Worm (Caenorhabditis elegans) whole organism, L3 larva: ENCODE measurements around the gene srx-134.

ENCODE experiments used
- R02D3.7 ChIP-seq: fragments of 150-350 bp; optimal IDR thresholded peaks from 2 replicates; lab custom pipeline; 2014; ENCODE audit warnings: missing biosample characterization, missing genetic modification characterization
- ZK546.5 ChIP-seq: sonication (generic microtip); optimal IDR thresholded peaks from 2 replicates; lab custom pipeline; 2017; ENCODE audit warnings: missing biosample characterization, missing genetic modification characterization
- aly-2 ChIP-seq: fragments of 150-350 bp; optimal IDR thresholded peaks from 2 replicates; lab custom pipeline; 2014; ENCODE audit warnings: missing biosample characterization, missing genetic modification characterization
- ama-1 ChIP-seq: fragments of 150-350 bp; optimal IDR thresholded peaks from 2 replicates; lab custom pipeline; 2018
- ceh-16 ChIP-seq: sonication (generic microtip); optimal IDR thresholded peaks from 2 replicates; lab custom pipeline; 2017; ENCODE audit warnings: missing biosample characterization, missing genetic modification characterization
- ceh-28 ChIP-seq: fragments of 150-350 bp; optimal IDR thresholded peaks from 2 replicates; lab custom pipeline; 2014; ENCODE audit warnings: missing biosample characterization, missing genetic modification reagents, missing genetic modification characterization
- ceh-82 ChIP-seq: fragments of 150-350 bp; optimal IDR thresholded peaks from 2 replicates; lab custom pipeline; 2014; ENCODE audit warnings: missing biosample characterization, missing genetic modification characterization
- ceh-9 ChIP-seq: sonication (generic microtip); optimal IDR thresholded peaks from 2 replicates; lab custom pipeline; 2018; ENCODE audit warnings: missing biosample characterization, missing genetic modification characterization
- daf-12 ChIP-seq: fragments of 150-350 bp; optimal IDR thresholded peaks from 2 replicates; lab custom pipeline; 2014; ENCODE audit warnings: missing biosample characterization, missing genetic modification reagents, missing genetic modification characterization
- egl-27 ChIP-seq: sonication (generic microtip); optimal IDR thresholded peaks from 4 replicates; lab custom pipeline; 2017; ENCODE audit warnings: missing biosample characterization, missing genetic modification reagents, missing genetic modification characterization
- egl-5 ChIP-seq: fragments of 150-350 bp; optimal IDR thresholded peaks from 2 replicates; lab custom pipeline; 2017; ENCODE audit warnings: missing biosample characterization, missing genetic modification reagents, missing genetic modification characterization, inconsistent platforms
- elt-2 ChIP-seq: sonication (generic microtip); optimal IDR thresholded peaks from 2 replicates; lab custom pipeline; 2016; ENCODE audit warnings: missing genetic modification reagents, mild to moderate bottlenecking, missing genetic modification characterization, missing compliant biosample characterization
- elt-3 ChIP-seq, 3 experiments: fragments of 150-350 bp in 1 of 3; sonication (generic microtip) in 2 of 3; optimal IDR thresholded peaks; 2 replicates in 2 of 3; 4 replicates in 1 of 3; lab custom pipeline; 2014 to 2017; ENCODE audit warnings: missing biosample characterization in 3 of 3, missing genetic modification characterization in 3 of 3
- fkh-10 ChIP-seq: sonication (generic microtip); optimal IDR thresholded peaks from 2 replicates; lab custom pipeline; 2017; ENCODE audit warnings: missing biosample characterization, missing genetic modification reagents, missing genetic modification characterization
- fkh-2 ChIP-seq: fragments of 150-350 bp; optimal IDR thresholded peaks from 2 replicates; lab custom pipeline; 2014; ENCODE audit warnings: missing biosample characterization, missing genetic modification reagents, missing genetic modification characterization
- hmg-11 ChIP-seq: sonication (generic microtip); optimal IDR thresholded peaks from 2 replicates; lab custom pipeline; 2016; ENCODE audit warnings: missing genetic modification characterization, missing compliant biosample characterization
- jun-1 ChIP-seq: fragments of 150-350 bp; optimal IDR thresholded peaks from 2 replicates; lab custom pipeline; 2014; ENCODE audit warnings: missing biosample characterization, missing genetic modification reagents, missing genetic modification characterization
- lin-15B ChIP-seq: fragments of 150-350 bp; optimal IDR thresholded peaks from 2 replicates; lab custom pipeline; 2014; ENCODE audit warnings: missing biosample characterization, missing genetic modification characterization
- lsy-12 ChIP-seq: sonication (generic microtip); optimal IDR thresholded peaks from 2 replicates; lab custom pipeline; 2016; ENCODE audit warnings: mild to moderate bottlenecking, missing genetic modification characterization, missing compliant biosample characterization
- mdl-1 ChIP-seq: fragments of 150-350 bp; optimal IDR thresholded peaks from 2 replicates; lab custom pipeline; 2014; ENCODE audit warnings: missing biosample characterization, missing genetic modification characterization
- mml-1 ChIP-seq: fragments of 150-350 bp; sonication (generic microtip); optimal IDR thresholded peaks from 3 replicates; lab custom pipeline; 2014; ENCODE audit warnings: missing biosample characterization, missing genetic modification characterization
- nfya-1 ChIP-seq: sonication (generic microtip); optimal IDR thresholded peaks from 2 replicates; lab custom pipeline; 2017; ENCODE audit warnings: missing genetic modification characterization, mild to moderate bottlenecking, missing compliant biosample characterization, antibody characterized with exemption, moderate library complexity; ENCODE audit not compliant: insufficient read depth
- nhr-11 ChIP-seq: fragments of 150-350 bp; optimal IDR thresholded peaks from 2 replicates; lab custom pipeline; 2014; ENCODE audit warnings: missing biosample characterization, missing genetic modification characterization
- nhr-12 ChIP-seq: fragments of 150-350 bp; optimal IDR thresholded peaks from 2 replicates; lab custom pipeline; 2014; ENCODE audit warnings: missing biosample characterization, missing genetic modification characterization
- nhr-23 ChIP-seq: fragments of 150-350 bp; optimal IDR thresholded peaks from 2 replicates; lab custom pipeline; 2014; ENCODE audit warnings: missing biosample characterization, missing genetic modification reagents, missing genetic modification characterization
- nhr-237 ChIP-seq: fragments of 150-350 bp; optimal IDR thresholded peaks from 2 replicates; lab custom pipeline; 2014; ENCODE audit warnings: missing biosample characterization, missing genetic modification characterization
- nhr-28 ChIP-seq: fragments of 150-350 bp; optimal IDR thresholded peaks from 2 replicates; lab custom pipeline; 2014; ENCODE audit warnings: missing biosample characterization, missing genetic modification characterization
- nhr-43 ChIP-seq: sonication (generic microtip); optimal IDR thresholded peaks from 2 replicates; lab custom pipeline; 2016; ENCODE audit warnings: mild to moderate bottlenecking, missing genetic modification characterization, missing compliant biosample characterization; ENCODE audit not compliant: poor library complexity, severe bottlenecking
- nhr-67 ChIP-seq: fragments of 150-350 bp; optimal IDR thresholded peaks from 2 replicates; lab custom pipeline; 2014; ENCODE audit warnings: missing biosample characterization, missing genetic modification characterization
- nhr-76 ChIP-seq: fragments of 150-350 bp; sonication (generic microtip); optimal IDR thresholded peaks from 5 replicates; lab custom pipeline; 2014; ENCODE audit warnings: missing biosample characterization, missing genetic modification characterization
- nhr-77 ChIP-seq: fragments of 150-350 bp; optimal IDR thresholded peaks from 2 replicates; lab custom pipeline; 2014; ENCODE audit warnings: missing biosample characterization, missing genetic modification characterization
- pha-4 ChIP-seq: fragments of 150-350 bp; optimal IDR thresholded peaks from 2 replicates; lab custom pipeline; 2014; ENCODE audit warnings: missing biosample characterization, missing genetic modification reagents, missing genetic modification characterization
- pqm-1 ChIP-seq: fragments of 150-350 bp; optimal IDR thresholded peaks from 2 replicates; lab custom pipeline; 2017; ENCODE audit warnings: missing biosample characterization, missing genetic modification characterization, inconsistent platforms
- sea-2 ChIP-seq: fragments of 150-350 bp; sonication (generic microtip); optimal IDR thresholded peaks from 4 replicates; lab custom pipeline; 2014; ENCODE audit warnings: missing biosample characterization, missing genetic modification reagents, missing genetic modification characterization
- skn-1 ChIP-seq: fragments of 150-350 bp; optimal IDR thresholded peaks from 2 replicates; lab custom pipeline; 2014; ENCODE audit warnings: missing biosample characterization, missing genetic modification characterization
- snpc-4 ChIP-seq: fragments of 150-350 bp; optimal IDR thresholded peaks from 2 replicates; lab custom pipeline; 2014; ENCODE audit warnings: missing biosample characterization, missing genetic modification characterization
- tbx-2 ChIP-seq: sonication (generic microtip); optimal IDR thresholded peaks from 2 replicates; lab custom pipeline; 2016; ENCODE audit warnings: mild to moderate bottlenecking, missing genetic modification characterization, missing compliant biosample characterization
- ztf-11 ChIP-seq: fragments of 150-350 bp; optimal IDR thresholded peaks from 2 replicates; lab custom pipeline; 2014; ENCODE audit warnings: missing biosample characterization, missing genetic modification characterization
- ztf-4 ChIP-seq: fragments of 150-350 bp; optimal IDR thresholded peaks from 2 replicates; lab custom pipeline; 2014; ENCODE audit warnings: missing biosample characterization, missing genetic modification characterization

The srx-134 gene

DNA sequence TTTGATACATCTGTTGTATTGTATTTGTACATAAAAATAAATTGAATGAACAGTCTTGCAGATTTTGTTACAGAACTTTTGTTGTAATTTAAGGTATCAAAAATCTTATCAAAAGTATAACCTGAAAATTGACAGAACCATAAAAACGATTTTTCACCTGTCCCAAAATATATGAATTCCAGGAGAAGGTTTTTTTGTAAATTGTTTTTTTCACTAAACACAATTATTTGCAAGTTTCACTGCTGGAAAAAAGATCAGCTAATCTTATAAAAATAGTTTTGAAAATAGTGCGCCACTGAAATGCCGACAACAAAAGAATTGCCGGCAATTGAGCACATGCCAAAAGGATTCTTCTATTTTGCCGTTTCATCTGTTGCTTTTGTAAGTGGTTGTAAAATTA, 13.1 kb downstream of the srx-134 start, which contains the start of gene srx-130:
TSS of gene srx-130 (plus strand) at position 301 of the 400 bp plus-strand sequence.
- no peak for TF ChIP-seq sea-2 (GFP tag; lab: Kevin White, UChicago)
- no peak for TF ChIP-seq ceh-16
- no peak for TF ChIP-seq mml-1 (tag; lab: Kevin White, UChicago)
- TF ChIP-seq nhr-11 (tag; lab: Kevin White, UChicago): no peak
- TF ChIP-seq nhr-67 (tag; lab: Kevin White, UChicago): no peak
- no peak for TF ChIP-seq nhr-43
- TF ChIP-seq ama-1 (lab: Kevin White, UChicago): no peak

DNA sequence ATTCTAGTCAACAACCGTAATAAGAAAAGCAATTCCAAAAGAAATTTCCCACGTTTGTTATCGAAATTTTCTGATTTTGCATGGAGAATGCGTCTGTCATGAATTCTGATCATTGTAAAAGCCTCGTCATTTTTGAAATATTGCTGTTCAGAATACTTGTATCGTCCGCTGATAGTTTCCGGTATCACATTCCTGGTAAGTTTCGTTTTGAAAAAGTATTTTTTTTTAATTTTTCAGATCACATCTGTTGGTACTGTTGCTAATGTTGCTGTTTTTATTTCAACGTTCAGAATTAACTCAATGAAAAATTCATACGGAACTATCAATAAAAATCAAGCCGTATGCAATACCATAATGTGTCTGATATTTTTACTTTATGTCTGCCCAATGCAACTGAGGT, 15.4 kb downstream of the srx-134 start, which contains the start of gene srx-17:
TSS of gene srx-17 (plus strand) at position 301 of the 400 bp plus-strand sequence.
- TF ChIP-seq fkh-2 (tag; lab: Kevin White, UChicago) (no peak), egl-27 (tag; lab: Kevin White, UChicago) (no peak), nhr-43 (no peak), nhr-28 (tag; lab: Kevin White, UChicago) (no peak), elt-2 (no peak), jun-1 (tag; lab: Kevin White, UChicago) (no peak), sea-2 (GFP tag; lab: Kevin White, UChicago) (no peak), lsy-12 (tag; lab: Kevin White, UChicago) (no peak), nhr-76 (tag; lab: Kevin White, UChicago) (no peak), snpc-4 (tag; lab: Kevin White, UChicago) (no peak), pha-4 (no peak), ama-1 (lab: Kevin White, UChicago) (no peak), pqm-1 (tag; lab: Kevin White, UChicago) (no peak), nhr-12 (tag; lab: Kevin White, UChicago) (no peak), R02D3.7 (tag; lab: Kevin White, UChicago) (no peak), hmg-11 (tag; lab: Kevin White, UChicago) (no peak), elt-3 (tag; optimal IDR thresholded peaks at IDR 0.05; lab: Kevin White, UChicago) (no peak), ceh-9 (no peak), nhr-11 (tag; lab: Kevin White, UChicago) (no peak), aly-2 (tag; lab: Kevin White, UChicago) (no peak)

DNA sequence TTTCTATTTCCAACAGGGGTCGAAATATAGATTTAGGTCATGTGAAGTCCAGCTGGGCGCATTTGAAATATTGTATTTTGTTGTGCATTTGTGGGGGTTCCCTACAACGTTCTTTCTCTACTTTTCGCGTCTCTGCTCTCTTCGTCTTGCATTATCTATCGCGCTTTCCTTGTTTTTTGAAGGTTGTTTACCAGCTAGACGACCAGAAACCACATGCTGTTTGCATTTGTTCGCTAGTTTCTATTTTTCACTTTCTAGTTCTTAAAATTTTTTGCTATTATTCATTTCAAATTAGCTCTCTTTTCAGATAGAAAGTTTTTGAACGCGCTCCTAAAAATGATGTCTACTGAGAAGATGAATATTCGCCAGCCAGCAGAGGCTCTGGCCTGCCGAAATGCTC, 16.8 kb downstream of the srx-134 start, which contains the start of gene F55B12.10:
TSS of gene F55B12.10 (plus strand) at position 301 of the 400 bp plus-strand sequence.
- TF ChIP-seq egl-5 (tag; lab: Kevin White, UChicago) (no peak), nhr-11 (tag; lab: Kevin White, UChicago) (no peak), lin-15B (tag; lab: Kevin White, UChicago) (no peak), ztf-11 (no peak), lsy-12 (tag; lab: Kevin White, UChicago) (no peak), fkh-10 (no peak)

DNA sequence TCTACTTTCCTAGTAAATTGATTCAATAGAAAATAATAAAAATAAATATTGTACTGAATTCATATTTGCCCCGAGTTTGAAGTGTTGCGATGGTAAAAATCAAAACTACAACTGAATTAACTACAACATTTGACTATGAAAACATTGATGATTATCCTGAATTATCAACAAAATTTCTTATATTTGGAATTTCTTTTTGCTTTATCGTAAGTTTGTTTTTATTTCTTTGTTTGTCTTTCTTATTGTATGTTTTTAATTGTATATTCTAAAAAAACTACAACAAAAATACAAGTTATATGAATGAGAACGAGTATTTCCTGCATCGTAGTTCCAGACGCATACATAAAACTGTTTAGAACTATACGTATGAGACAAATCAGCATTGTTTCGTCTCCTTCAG, 19.1 kb downstream of the srx-134 start, which contains the start of gene srx-128:
TSS of gene srx-128 (plus strand) at position 301 of the 400 bp plus-strand sequence.
- TF ChIP-seq mdl-1 (tag; lab: Kevin White, UChicago) (no peak), pha-4 (no peak), pqm-1 (tag; lab: Kevin White, UChicago) (no peak), daf-12 (tag; lab: Kevin White, UChicago) (no peak), ama-1 (lab: Kevin White, UChicago) (no peak), nhr-11 (tag; lab: Kevin White, UChicago) (no peak), R02D3.7 (tag; lab: Kevin White, UChicago) (no peak), sea-2 (GFP tag; lab: Kevin White, UChicago) (no peak), nhr-12 (tag; lab: Kevin White, UChicago) (no peak), nhr-28 (tag; lab: Kevin White, UChicago) (no peak), elt-2 (no peak), ztf-4 (no peak)

DNA sequence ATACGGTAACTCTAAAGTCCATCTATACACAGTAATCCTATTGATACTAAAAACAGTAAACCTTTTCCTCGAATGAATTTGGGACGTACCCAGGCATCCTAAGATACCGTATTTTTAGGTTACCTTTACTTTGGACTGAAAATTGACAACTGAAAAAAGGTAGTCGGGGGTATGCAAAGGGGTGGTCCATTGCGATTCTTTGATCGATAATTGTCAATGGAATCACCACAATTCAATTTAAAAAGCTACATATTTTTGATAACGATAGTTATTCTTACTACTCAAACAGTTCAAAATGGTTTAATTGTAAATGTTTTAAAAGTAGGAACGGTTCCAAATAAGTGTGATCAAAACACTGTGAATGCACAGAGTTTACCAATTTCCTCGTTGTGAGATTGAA, 22.3 kb downstream of the srx-134 start, which contains the start of gene srx-129:
TSS of gene srx-129 (plus strand) at position 301 of the 400 bp plus-strand sequence.
- TF ChIP-seq snpc-4 (tag; lab: Kevin White, UChicago): no peak
- TF ChIP-seq nhr-23 (tag; lab: Kevin White, UChicago): no peak
- TF ChIP-seq ZK546.5 (tag; lab: Kevin White, UChicago): no peak
- no peak for TF ChIP-seq nhr-11 (tag; lab: Kevin White, UChicago)
- TF ChIP-seq mml-1 (tag; lab: Kevin White, UChicago): no peak
- TF ChIP-seq ceh-28 (tag; lab: Kevin White, UChicago): no peak
- no peak for TF ChIP-seq lsy-12 (tag; lab: Kevin White, UChicago)
- TF ChIP-seq pha-4: no peak
- no peak for TF ChIP-seq nhr-77 (tag; lab: Kevin White, UChicago)
- no peak for TF ChIP-seq nhr-237 (tag; lab: Kevin White, UChicago)
- TF ChIP-seq jun-1 (tag; lab: Kevin White, UChicago): no peak
- no peak for TF ChIP-seq ceh-16
- no peak for TF ChIP-seq skn-1 (tag; lab: Kevin White, UChicago)
- TF ChIP-seq ceh-82 (tag; lab: Kevin White, UChicago): no peak
- no peak for TF ChIP-seq nhr-43
- TF ChIP-seq aly-2 (tag; lab: Kevin White, UChicago): no peak
- TF ChIP-seq nfya-1 (tag; lab: Kevin White, UChicago): no peak
- TF ChIP-seq nhr-28 (tag; lab: Kevin White, UChicago): no peak
- no peak for TF ChIP-seq tbx-2 (tag; lab: Kevin White, UChicago)
